Worm (Caenorhabditis elegans) whole organism, L4/young adult: ENCODE data around the gene kmo-2.

Experiments
- W03F9.2 ChIP-seq: fragments of 150-350 bp; optimal IDR thresholded peaks from 2 replicates; lab custom pipeline; 2014; ENCODE audit warnings: missing biosample characterization, missing genetic modification characterization
- dao-5 ChIP-seq: sonication (generic microtip); optimal IDR thresholded peaks from 2 replicates; lab custom pipeline; 2016; ENCODE audit warnings: missing genotype, missing genetic modification characterization, moderate library complexity, missing compliant biosample characterization
- him-1 ChIP-seq: sonication (generic microtip); optimal IDR thresholded peaks from 2 replicates; lab custom pipeline; 2016; ENCODE audit warnings: missing genotype, missing genetic modification reagents, missing genetic modification characterization, missing compliant biosample characterization

ce11 chrV:12038317-12038716, 30.0 kb downstream of the kmo-2 start:
- no peak for TF ChIP-seq W03F9.2
- TF ChIP-seq him-1 (tag; lab: Kevin White, UChicago): no peak
- no peak for TF ChIP-seq dao-5
